Worm (Caenorhabditis elegans) whole organism, L1 larva: ENCODE data around the gene snt-6.

Experiments used
- alr-1 ChIP-seq: fragments of 200-800 bp; sonication (Bioruptor generic); optimal IDR thresholded peaks from 2 replicates; lab custom pipeline; 2018; ENCODE audit warnings: borderline replicate concordance, mild to moderate bottlenecking, missing genetic modification characterization, missing compliant biosample characterization
- aly-2 ChIP-seq: fragments of 150-350 bp; optimal IDR thresholded peaks from 2 replicates; lab custom pipeline; 2014; ENCODE audit warnings: missing biosample characterization, missing genetic modification characterization
- ama-1 ChIP-seq: fragments of 150-350 bp; optimal IDR thresholded peaks from 2 replicates; lab custom pipeline; 2014
- efl-1 ChIP-seq, 4 experiments: fragments of 150-350 bp; optimal IDR thresholded peaks in 3 of 4; peaks in 1 of 4; 1 replicate in 1 of 4; 2 replicates in 3 of 4; lab custom pipeline; 2014; ENCODE audit warnings: missing biosample characterization in 2 of 4, missing genetic modification characterization in 2 of 4, missing genetic modification reagents in 2 of 4
- irx-1 ChIP-seq: sonication (generic microtip); optimal IDR thresholded peaks from 2 replicates; lab custom pipeline; 2016; ENCODE audit warnings: missing genetic modification characterization, missing compliant biosample characterization
- lsy-2 ChIP-seq, 2 experiments: fragments of 150-350 bp; optimal IDR thresholded peaks; 2 replicates each; lab custom pipeline; 2014; ENCODE audit warnings: missing biosample characterization in 2 of 2, missing genetic modification characterization in 2 of 2
- mdl-1 ChIP-seq, 2 experiments: fragments of 150-350 bp; optimal IDR thresholded peaks; 2 replicates each; lab custom pipeline; 2014 to 2017; ENCODE audit warnings: missing biosample characterization in 2 of 2, missing genetic modification characterization in 2 of 2, inconsistent platforms in 1 of 2
- mep-1 ChIP-seq: fragments of 150-350 bp; optimal IDR thresholded peaks from 2 replicates; lab custom pipeline; 2014; ENCODE audit warnings: missing biosample characterization, missing genetic modification characterization
- nhr-11 ChIP-seq: fragments of 150-350 bp; optimal IDR thresholded peaks from 2 replicates; lab custom pipeline; 2014; ENCODE audit warnings: missing biosample characterization, missing genetic modification characterization
- nhr-20 ChIP-seq: sonication (generic microtip); optimal IDR thresholded peaks from 2 replicates; lab custom pipeline; 2016; ENCODE audit warnings: mild to moderate bottlenecking, missing genetic modification characterization, missing compliant biosample characterization
- pqm-1 ChIP-seq: sonication (generic microtip); optimal IDR thresholded peaks from 3 replicates; lab custom pipeline; 2017; ENCODE audit warnings: missing biosample characterization, missing genetic modification characterization
- unc-30 ChIP-seq: sonication (generic microtip); optimal IDR thresholded peaks from 2 replicates; lab custom pipeline; 2017; ENCODE audit warnings: missing biosample characterization, missing genetic modification characterization
- unc-62 ChIP-seq: fragments of 150-350 bp; optimal IDR thresholded peaks from 2 replicates; lab custom pipeline; 2014; ENCODE audit warnings: missing biosample characterization, missing genetic modification reagents, missing genetic modification characterization

- no peak for TF ChIP-seq unc-62 (GFP tag; lab: Kevin White, UChicago)
- TF ChIP-seq lsy-2 (tag; optimal IDR thresholded peaks at IDR 0.05; lab: Kevin White, UChicago) = no peak
- no peak for TF ChIP-seq nhr-20
- TF ChIP-seq irx-1 (tag; lab: Kevin White, UChicago) = no peak
- TF ChIP-seq nhr-11 (tag; lab: Kevin White, UChicago) = no peak
- no peak for TF ChIP-seq mep-1
- no peak for TF ChIP-seq unc-30 (tag; lab: Kevin White, UChicago)
- TF ChIP-seq efl-1 (optimal IDR thresholded peaks at IDR 0.05; lab: Kevin White, UChicago) = no peak
- TF ChIP-seq efl-1 (GFP tag; optimal IDR thresholded peaks at IDR 0.05 in 1 of 2; lab: Kevin White, UChicago) = no peak
- TF ChIP-seq alr-1 (tag; lab: Kevin White, UChicago) = no peak
- TF ChIP-seq ama-1 = no peak
- no peak for TF ChIP-seq aly-2
- TF ChIP-seq pqm-1 (tag; lab: Kevin White, UChicago) = no peak
- TF ChIP-seq mdl-1 (tag; optimal IDR thresholded peaks at IDR 0.05; lab: Kevin White, UChicago) = no peak
Observed at ce11 chrII:760276-760675, 10.3 kb upstream of the snt-6 start.
